Fruit fly (Drosophila melanogaster): Measurements from ENCODE around the gene CG43074.

DNA sequence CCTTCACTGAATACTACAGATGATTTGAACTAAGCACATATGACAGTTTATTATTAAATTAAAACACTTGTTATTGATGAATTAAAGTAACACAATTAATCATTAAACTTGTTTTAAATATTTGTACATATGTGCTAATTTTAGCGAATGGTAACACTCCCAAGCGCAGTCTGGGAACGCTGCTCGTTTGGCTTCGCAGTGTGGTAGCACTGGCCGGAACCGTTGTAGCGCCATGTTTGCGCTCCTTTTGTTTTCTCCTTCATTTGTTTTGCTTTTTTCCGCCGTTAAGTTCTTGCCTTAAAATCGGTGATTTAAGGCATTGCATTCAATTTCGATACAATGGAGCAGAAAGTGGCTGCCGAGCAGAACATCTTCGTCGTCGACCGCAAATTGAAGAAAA, 18.3 kb downstream of the CG43074 start, which contains the start of gene CycJ:
- TF ChIP-seq lola (GFP tag; optimal IDR thresholded peaks at IDR 0.05) (no peak), CrebA (GFP tag; optimal IDR thresholded peaks at IDR 0.05; ENCODE audit: borderline replicate concordance) (no peak), OdsH (GFP tag; optimal IDR thresholded peaks at IDR 0.05) (no peak), pan (optimal IDR thresholded peaks at IDR 0.05) (no peak), br (GFP tag; optimal IDR thresholded peaks at IDR 0.05) (no peak), Hr78 (GFP tag; optimal IDR thresholded peaks at IDR 0.05) (no peak), sv (GFP tag; optimal IDR thresholded peaks at IDR 0.05) (no peak), Abd-B (GFP tag; optimal IDR thresholded peaks at IDR 0.05) (no peak), Sp1 (GFP tag; optimal IDR thresholded peaks at IDR 0.05) (no peak), psq (GFP tag; optimal IDR thresholded peaks at IDR 0.05) (no peak), usp (GFP tag; optimal IDR thresholded peaks at IDR 0.05) (no peak), Myc (optimal IDR thresholded peaks at IDR 0.05) (no peak), CG9705 (GFP tag; optimal IDR thresholded peaks at IDR 0.05) (no peak)

Data from whole organism, wandering third instar larva.